Worm (Caenorhabditis elegans) whole organism, late embryonic: ENCODE measurements around the gene ZK632.10.

ENCODE experiments used
- C38D4.7 ChIP-seq: fragments of 200-800 bp; sonication (Bioruptor generic); optimal IDR thresholded peaks from 2 replicates; lab custom pipeline; 2018; ENCODE audit warnings: mild to moderate bottlenecking, missing genetic modification characterization, moderate library complexity, missing compliant biosample characterization
- K09A11.1 ChIP-seq: sonication (generic microtip); optimal IDR thresholded peaks from 2 replicates; lab custom pipeline; 2017; ENCODE audit warnings: antibody characterized with exemption, mild to moderate bottlenecking, missing genetic modification characterization, missing compliant biosample characterization; ENCODE audit not compliant: insufficient read depth
- T23F11.4 ChIP-seq: fragments of 200-800 bp; sonication (Bioruptor generic); optimal IDR thresholded peaks from 2 replicates; lab custom pipeline; 2018; ENCODE audit warnings: mild to moderate bottlenecking, missing genetic modification characterization, missing compliant biosample characterization
- Y22D7AL.16 ChIP-seq: sonication (generic microtip); optimal IDR thresholded peaks from 2 replicates; lab custom pipeline; 2016; ENCODE audit warnings: missing genetic modification characterization, missing compliant biosample characterization
- ama-1 ChIP-seq: fragments of 150-350 bp; optimal IDR thresholded peaks from 2 replicates; lab custom pipeline; 2014
- ceh-14 ChIP-seq: sonication (generic microtip); optimal IDR thresholded peaks from 2 replicates; lab custom pipeline; 2016; ENCODE audit warnings: missing genotype, missing genetic modification characterization, missing compliant biosample characterization
- ceh-18 ChIP-seq: sonication (generic microtip); optimal IDR thresholded peaks from 2 replicates; lab custom pipeline; 2016; ENCODE audit warnings: missing genetic modification characterization, missing compliant biosample characterization
- ceh-2 ChIP-seq: sonication (generic microtip); optimal IDR thresholded peaks from 2 replicates; lab custom pipeline; 2016; ENCODE audit warnings: missing genotype, missing genetic modification characterization, missing compliant biosample characterization
- ceh-22 ChIP-seq: sonication (generic microtip); optimal IDR thresholded peaks from 2 replicates; lab custom pipeline; 2017; ENCODE audit warnings: missing biosample characterization, missing genetic modification characterization
- ceh-24 ChIP-seq: sonication (generic microtip); optimal IDR thresholded peaks from 2 replicates; lab custom pipeline; 2016; ENCODE audit warnings: mild to moderate bottlenecking, missing genetic modification characterization, missing compliant biosample characterization
- ceh-30 ChIP-seq: fragments of 150-350 bp; optimal IDR thresholded peaks from 2 replicates; lab custom pipeline; 2014; ENCODE audit warnings: missing biosample characterization, missing genetic modification characterization
- ceh-31 ChIP-seq: sonication (generic microtip); optimal IDR thresholded peaks from 2 replicates; lab custom pipeline; 2016; ENCODE audit warnings: missing genetic modification characterization, missing compliant biosample characterization
- ceh-45 ChIP-seq: fragments of 200-800 bp; sonication (Bioruptor generic); IDR thresholded peaks from 2 replicates; pipeline ENCODE4 v1.3.6; 2022; ENCODE audit warnings: missing genetic modification reagents, missing genetic modification characterization, missing compliant biosample characterization
- ceh-48 ChIP-seq: sonication (generic microtip); optimal IDR thresholded peaks from 2 replicates; lab custom pipeline; 2016; ENCODE audit warnings: missing genetic modification characterization, inconsistent platforms, missing compliant biosample characterization
- ceh-9 ChIP-seq: sonication (generic microtip); optimal IDR thresholded peaks from 2 replicates; lab custom pipeline; 2016; ENCODE audit warnings: mild to moderate bottlenecking, missing genetic modification characterization, inconsistent platforms, missing compliant biosample characterization
- dmd-4 ChIP-seq: sonication (generic microtip); optimal IDR thresholded peaks from 2 replicates; lab custom pipeline; 2016; ENCODE audit warnings: borderline replicate concordance, missing genetic modification characterization, missing compliant biosample characterization
- dve-1 ChIP-seq: sonication (generic microtip); optimal IDR thresholded peaks from 2 replicates; lab custom pipeline; 2017; ENCODE audit warnings: antibody characterized with exemption, mild to moderate bottlenecking, missing genetic modification characterization, missing compliant biosample characterization
- elt-2 ChIP-seq: sonication (generic microtip); optimal IDR thresholded peaks from 2 replicates; lab custom pipeline; 2016; ENCODE audit warnings: missing genetic modification reagents, missing genetic modification characterization, missing compliant biosample characterization
- elt-4 ChIP-seq: sonication (generic microtip); optimal IDR thresholded peaks from 2 replicates; lab custom pipeline; 2016; ENCODE audit warnings: missing genetic modification characterization, missing compliant biosample characterization
- ets-4 ChIP-seq: sonication (generic microtip); optimal IDR thresholded peaks from 2 replicates; lab custom pipeline; 2016; ENCODE audit warnings: missing genetic modification characterization, missing compliant biosample characterization
- hlh-30 ChIP-seq: sonication (generic microtip); optimal IDR thresholded peaks from 2 replicates; lab custom pipeline; 2017; ENCODE audit warnings: antibody characterized with exemption, missing genetic modification characterization, missing compliant biosample characterization; ENCODE audit not compliant: insufficient read depth
- hlh-6 ChIP-seq: sonication (generic microtip); optimal IDR thresholded peaks from 2 replicates; lab custom pipeline; 2016; ENCODE audit warnings: missing genotype, missing genetic modification characterization, missing compliant biosample characterization
- lin-11 ChIP-seq: fragments of 200-800 bp; sonication (Bioruptor generic); optimal IDR thresholded peaks from 2 replicates; lab custom pipeline; 2018; ENCODE audit warnings: mild to moderate bottlenecking, missing genetic modification characterization, missing compliant biosample characterization
- mec-3 ChIP-seq: sonication (generic microtip); optimal IDR thresholded peaks from 2 replicates; lab custom pipeline; 2016; ENCODE audit warnings: borderline replicate concordance, missing genetic modification characterization, missing compliant biosample characterization
- nfya-1 ChIP-seq: sonication (generic microtip); optimal IDR thresholded peaks from 2 replicates; lab custom pipeline; 2017; ENCODE audit warnings: missing genetic modification characterization, mild to moderate bottlenecking, missing compliant biosample characterization, antibody characterized with exemption, moderate library complexity
- nhr-232 ChIP-seq: sonication (generic microtip); optimal IDR thresholded peaks from 2 replicates; lab custom pipeline; 2016; ENCODE audit warnings: missing genetic modification characterization, missing compliant biosample characterization
- npax-4 ChIP-seq: sonication (generic microtip); optimal IDR thresholded peaks from 2 replicates; lab custom pipeline; 2016; ENCODE audit warnings: missing genetic modification characterization, missing compliant biosample characterization
- odd-2 ChIP-seq: sonication (generic microtip); optimal IDR thresholded peaks from 2 replicates; lab custom pipeline; 2017; ENCODE audit warnings: antibody characterized with exemption, mild to moderate bottlenecking, missing genetic modification characterization, missing compliant biosample characterization
- pag-3 ChIP-seq: sonication (generic microtip); optimal IDR thresholded peaks from 2 replicates; lab custom pipeline; 2016; ENCODE audit warnings: missing compliant biosample characterization, missing genetic modification characterization, borderline replicate concordance
- pax-1 ChIP-seq: fragments of 150-350 bp; optimal IDR thresholded peaks from 2 replicates; lab custom pipeline; 2014; ENCODE audit warnings: missing biosample characterization, missing genetic modification characterization
- pros-1 ChIP-seq: fragments of 150-350 bp; optimal IDR thresholded peaks from 2 replicates; lab custom pipeline; 2014; ENCODE audit warnings: missing biosample characterization, missing genetic modification reagents, missing genetic modification characterization
- ref-2 ChIP-seq: sonication (generic microtip); optimal IDR thresholded peaks from 2 replicates; lab custom pipeline; 2016; ENCODE audit warnings: missing genetic modification characterization, missing compliant biosample characterization
- rnt-1 ChIP-seq: sonication (generic microtip); optimal IDR thresholded peaks from 2 replicates; lab custom pipeline; 2016; ENCODE audit warnings: missing genetic modification characterization, missing compliant biosample characterization
- tbx-2 ChIP-seq: sonication (generic microtip); optimal IDR thresholded peaks from 2 replicates; lab custom pipeline; 2016; ENCODE audit warnings: missing genetic modification characterization, missing compliant biosample characterization
- ttx-3 ChIP-seq: sonication (generic microtip); optimal IDR thresholded peaks from 2 replicates; lab custom pipeline; 2016; ENCODE audit warnings: missing genetic modification reagents, missing genetic modification characterization, missing compliant biosample characterization
- unc-42 ChIP-seq: sonication (generic microtip); optimal IDR thresholded peaks from 2 replicates; lab custom pipeline; 2016; ENCODE audit warnings: missing genotype, missing genetic modification characterization, missing compliant biosample characterization
- unc-55 ChIP-seq: sonication (generic microtip); optimal IDR thresholded peaks from 2 replicates; lab custom pipeline; 2017; ENCODE audit warnings: missing biosample characterization, missing genetic modification reagents, missing genetic modification characterization
- unc-86 ChIP-seq: sonication (generic microtip); optimal IDR thresholded peaks from 2 replicates; lab custom pipeline; 2016; ENCODE audit warnings: missing genetic modification characterization, missing compliant biosample characterization

The ZK632.10 gene

DNA sequence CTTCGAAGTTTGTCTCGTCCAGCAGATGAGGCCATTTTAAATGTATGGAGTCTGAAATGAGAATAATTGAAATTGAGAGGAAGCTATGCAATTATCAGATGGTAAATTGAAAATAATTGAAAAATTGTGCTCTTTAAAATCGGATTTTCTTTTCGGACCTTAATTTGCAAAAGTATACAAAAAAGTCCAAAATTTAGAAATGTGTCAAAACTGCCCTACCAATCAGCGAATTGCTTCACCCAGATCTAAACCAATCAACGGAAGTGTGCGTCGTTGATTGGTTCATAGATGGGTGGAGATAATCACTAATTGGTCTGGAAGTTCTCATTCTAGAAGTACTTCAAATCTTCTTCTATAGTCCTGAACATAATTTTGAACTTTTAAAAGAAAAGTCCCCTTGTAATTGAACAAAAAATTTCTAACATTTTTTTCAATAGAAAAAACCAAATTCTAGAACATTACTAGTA, 37.9 kb downstream of the ZK632.10 start, which contains the start of gene R10E11.5:
Gene R10E11.5, minus strand, starts transcription at position 51 of the 467 bp plus-strand sequence.
- TF ChIP-seq T23F11.4 (GFP tag; lab: Kevin White, UChicago) (no peak), nfya-1 (peak; percentile 51)

DNA sequence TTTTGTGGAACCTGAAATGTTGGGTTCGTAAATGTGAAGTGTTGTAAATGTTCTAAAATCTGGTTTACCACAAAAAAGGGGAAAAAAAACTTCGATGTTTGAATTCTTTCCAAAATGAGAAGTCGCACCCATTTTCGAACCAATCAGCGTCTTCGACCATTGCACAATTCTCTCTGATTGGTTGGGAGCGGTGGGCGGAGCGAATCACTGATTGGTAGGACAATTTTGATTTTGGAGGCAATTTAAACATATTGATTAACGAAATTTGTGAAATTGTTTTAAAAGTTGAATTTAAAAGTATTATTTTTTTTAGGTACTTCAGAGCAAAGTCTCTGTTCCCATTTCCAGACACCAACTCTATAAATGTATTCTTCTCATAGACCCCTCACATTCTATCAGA, 38.4 kb downstream of the ZK632.10 start:
- TF ChIP-seq mec-3 (tag; lab: Kevin White, UChicago), result no peak
- peak; percentile 84 for TF ChIP-seq nfya-1
- TF ChIP-seq, all 69 proteins: peak for 1

DNA sequence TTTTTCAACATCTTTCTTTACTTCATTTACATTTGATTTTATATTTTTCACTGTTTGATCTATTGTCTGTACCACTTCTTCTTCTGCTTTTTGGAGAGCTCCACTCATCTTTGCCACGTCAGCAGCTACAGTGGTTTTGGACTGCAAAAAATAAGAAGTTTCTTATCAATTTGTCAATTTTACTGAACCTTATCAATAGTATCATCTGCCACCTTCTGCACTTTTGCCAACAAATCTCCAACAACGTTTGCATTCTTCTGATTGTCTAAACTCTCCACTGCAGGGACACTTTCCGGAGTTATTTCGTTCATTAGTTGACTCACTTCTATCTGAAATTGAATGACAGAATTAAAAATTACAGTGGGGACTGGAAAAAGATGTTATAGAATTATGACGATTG, 40.7 kb downstream of the ZK632.10 start:
- TF ChIP-seq elt-2 (tag; lab: Kevin White, UChicago), result peak; percentile 79
- TF ChIP-seq tbx-2, result no peak
- TF ChIP-seq lin-11 (tag; lab: Kevin White, UChicago), result no peak
- TF ChIP-seq ceh-9, result no peak

DNA sequence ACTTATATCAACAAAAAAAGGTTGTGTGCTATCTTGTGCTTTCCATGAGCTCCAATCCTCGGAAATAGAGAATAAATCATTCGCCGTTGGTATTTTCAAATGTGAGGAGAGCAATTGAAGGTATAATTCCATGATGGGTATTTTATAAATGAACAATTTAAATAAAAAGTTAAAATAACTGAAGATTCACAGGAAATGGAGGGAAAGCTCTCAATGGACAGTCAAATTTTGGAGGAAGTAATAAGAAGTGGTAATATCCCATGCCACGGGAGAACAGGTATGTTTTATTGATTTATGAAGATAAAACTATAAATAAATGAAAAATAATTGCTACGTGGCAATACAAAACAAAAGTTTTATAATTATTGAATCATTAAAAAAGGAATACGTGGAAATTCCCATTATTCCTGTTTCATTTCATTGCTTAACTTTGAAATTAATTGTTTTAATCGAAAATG, 44.4 kb downstream of the ZK632.10 start:
- no peak for TF ChIP-seq pax-1 (tag; lab: Kevin White, UChicago)
- TF ChIP-seq ceh-14, result no peak
- no peak for TF ChIP-seq hlh-6 (tag; lab: Kevin White, UChicago)

DNA sequence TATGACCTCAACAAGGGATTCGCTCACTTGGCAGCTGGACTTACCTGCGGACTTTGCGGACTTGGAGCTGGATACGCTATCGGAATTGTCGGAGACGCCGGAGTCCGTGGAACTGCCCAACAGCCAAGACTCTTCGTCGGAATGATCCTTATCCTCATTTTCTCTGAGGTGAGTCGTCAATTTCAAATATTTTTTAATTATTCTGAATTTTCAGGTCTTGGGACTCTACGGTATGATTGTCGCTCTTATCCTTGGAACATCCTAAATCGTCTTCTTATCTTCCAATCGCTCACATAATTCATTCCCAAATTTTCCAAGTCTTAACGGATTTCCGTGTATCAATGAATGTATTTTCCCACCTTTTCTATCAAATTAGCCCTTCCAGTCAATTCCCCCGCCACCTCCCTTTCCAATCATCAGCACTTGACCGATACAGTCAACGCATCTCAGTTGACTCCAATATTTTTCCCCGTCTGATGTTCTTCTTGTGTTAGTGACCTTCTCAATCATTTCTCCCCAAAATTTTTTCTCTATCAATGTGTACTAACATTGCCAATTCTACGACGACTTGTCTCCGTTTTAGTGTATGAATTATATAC, 44.9 kb downstream of the ZK632.10 start, which contains the start of gene R10E11.6:
Gene R10E11.6, plus strand, starts transcription at position 524 of the 599 bp plus-strand sequence.
- TF ChIP-seq C38D4.7 (GFP tag; lab: Kevin White, UChicago), result no peak
- TF ChIP-seq unc-86 (tag; lab: Kevin White, UChicago), result no peak
- TF ChIP-seq ceh-22, result no peak
- no peak for TF ChIP-seq elt-2 (tag; lab: Kevin White, UChicago)
- TF ChIP-seq ceh-24 (tag; lab: Kevin White, UChicago), result no peak
- TF ChIP-seq ttx-3 (tag; lab: Kevin White, UChicago), result no peak
- TF ChIP-seq elt-4, result no peak
- TF ChIP-seq odd-2 (tag; lab: Kevin White, UChicago), result no peak
- TF ChIP-seq Y22D7AL.16 (tag; lab: Kevin White, UChicago), result no peak
- no peak for TF ChIP-seq dmd-4 (tag; lab: Kevin White, UChicago)
- TF ChIP-seq pag-3 (tag; lab: Kevin White, UChicago), result no peak
- no peak for TF ChIP-seq npax-4
- TF ChIP-seq, all 69 proteins: peak for 0

DNA sequence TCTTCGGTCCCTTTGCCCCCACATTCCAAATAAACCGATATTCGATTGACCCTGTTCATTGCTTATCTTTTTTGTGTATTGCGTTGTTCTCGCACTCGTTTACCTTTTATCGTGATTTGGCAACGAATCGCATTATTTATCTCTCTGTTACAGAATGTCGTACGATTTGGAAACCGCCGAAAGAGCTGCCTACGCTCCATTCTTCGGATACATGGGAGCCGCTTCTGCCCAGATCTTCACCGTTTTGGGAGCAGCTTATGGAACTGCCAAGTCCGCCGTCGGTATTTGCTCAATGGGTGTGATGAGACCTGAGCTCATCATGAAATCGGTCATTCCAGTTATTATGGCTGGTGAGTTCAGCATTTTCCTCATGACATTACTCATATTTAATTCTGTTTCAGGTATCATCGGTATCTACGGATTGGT, 45.5 kb downstream of the ZK632.10 start, which contains the start of gene vha-2:
Gene vha-2, plus strand, starts transcription at position 154 of the 426 bp plus-strand sequence.
- TF ChIP-seq ceh-45 (no peak), elt-2 (tag; lab: Kevin White, UChicago) (peak; percentile 56), nfya-1 (no peak), pros-1 (tag; lab: Kevin White, UChicago) (no peak)
- TF ChIP-seq, all 69 proteins: peak for 1

DNA sequence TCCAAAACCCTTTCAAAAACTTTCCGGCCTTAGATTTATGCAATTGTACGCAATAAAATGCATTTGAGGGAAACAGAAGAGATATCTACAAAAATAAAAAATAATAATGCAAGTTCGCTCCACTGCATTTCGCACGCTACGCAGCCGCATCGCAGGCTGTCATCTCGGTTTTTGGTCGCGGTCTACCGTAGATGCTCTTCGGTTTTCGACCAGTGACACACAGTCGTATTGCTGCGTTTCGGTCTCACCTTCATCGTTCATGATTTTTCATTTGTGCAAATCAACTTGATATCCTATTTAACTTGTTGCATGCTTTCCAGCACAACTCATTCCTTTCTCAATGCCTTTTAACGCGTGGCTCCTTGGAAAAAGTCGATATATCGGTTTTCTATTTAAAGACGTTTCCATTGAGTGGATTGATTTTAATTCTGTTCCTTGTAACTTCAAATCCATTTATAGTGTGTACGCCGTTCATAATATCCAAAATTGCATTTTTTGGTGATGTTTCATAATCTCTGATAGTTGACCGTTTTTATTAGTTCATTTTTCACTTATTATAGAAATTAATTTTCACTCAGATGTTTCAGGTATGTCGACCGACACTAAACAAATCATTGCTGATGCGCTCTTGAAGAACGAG, 46.7 kb downstream of the ZK632.10 start, which contains the start of gene vha-1:
Gene vha-1, plus strand, starts transcription at position 590 of the 640 bp plus-strand sequence.
- TF ChIP-seq ceh-30 (tag; lab: Kevin White, UChicago) (peak; percentile 26), unc-42 (tag; lab: Kevin White, UChicago) (peak; percentile 44), ceh-48 (peak; percentile 47), rnt-1 (peak; percentile 55), lin-11 (tag; lab: Kevin White, UChicago) (no peak), unc-55 (no peak), K09A11.1 (tag; lab: Kevin White, UChicago) (peak; percentile 15), dve-1 (tag; lab: Kevin White, UChicago) (peak; percentile 58), ets-4 (tag; lab: Kevin White, UChicago) (peak; percentile 14), hlh-30 (peak; percentile 26), ceh-2 (tag; lab: Kevin White, UChicago) (no peak), ceh-14 (no peak), ref-2 (peak; percentile 63), ceh-31 (tag; lab: Kevin White, UChicago) (peak; percentile 61), nhr-232 (no peak), ama-1 (lab: Kevin White, UChicago) (peak; percentile 24), ceh-18 (tag; lab: Kevin White, UChicago) (peak; percentile 52), ttx-3 (tag; lab: Kevin White, UChicago) (peak; percentile 2), unc-86 (tag; lab: Kevin White, UChicago) (peak; percentile 40)
